Fruit fly (Drosophila melanogaster): ENCODE results near the gene CG7988.

CG7988 gene

DNA sequence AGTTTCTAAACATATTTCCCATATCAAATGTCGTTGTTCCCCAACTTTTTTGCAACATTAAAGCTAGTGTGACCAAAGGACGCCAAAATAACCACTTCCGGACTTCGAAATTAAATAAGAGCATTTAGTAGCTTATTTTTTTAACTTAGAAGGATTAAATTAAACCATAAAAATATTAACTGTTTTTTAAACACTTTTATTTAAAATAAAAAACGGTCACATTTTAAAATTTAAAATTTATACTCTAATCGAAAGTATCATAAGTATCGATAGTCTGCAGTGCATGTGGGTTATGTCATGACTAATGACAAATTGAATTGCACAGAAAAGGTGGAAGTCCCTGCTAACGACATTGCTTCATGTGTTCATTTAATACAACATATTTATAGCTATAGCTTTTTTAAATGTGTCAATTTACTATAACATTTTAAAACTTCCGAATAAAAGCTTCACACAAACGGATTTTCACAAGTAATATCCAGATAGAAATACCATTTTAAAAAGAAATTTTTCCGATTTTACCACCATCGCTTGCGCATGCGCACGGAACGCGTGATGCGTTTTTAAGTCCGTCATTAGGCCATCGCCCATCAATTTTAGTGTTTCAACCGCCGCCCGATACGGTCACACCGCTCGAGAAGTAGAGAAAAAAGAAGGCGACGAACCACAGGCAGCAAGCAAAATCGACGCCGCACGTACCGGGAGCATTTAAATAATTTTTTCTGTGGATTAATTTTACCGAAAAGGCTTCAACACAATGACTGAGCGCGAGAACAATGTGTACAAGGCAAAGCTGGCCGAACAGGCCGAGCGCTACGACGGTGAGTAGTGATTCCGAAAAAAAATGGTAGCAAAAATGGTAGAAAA lies 22.0 kb downstream of the CG7988 start, which contains the start of the genes CG7156 and 14-3-3epsilon (continued):
- TF ChIP-seq lab (GFP tag; optimal IDR thresholded peaks at IDR 0.05) (peak; percentile 42), CG10959 (GFP tag; IDR thresholded peaks at IDR 0.05) (no peak), CG15514 (GFP tag; optimal IDR thresholded peaks at IDR 0.05) (peak; percentile 48), CG9609 (GFP tag; optimal IDR thresholded peaks at IDR 0.05) (no peak), CG6254 (GFP tag; optimal IDR thresholded peaks at IDR 0.05) (no peak), Usf (GFP tag; optimal IDR thresholded peaks at IDR 0.05) (no peak), Taf1 (GFP tag; IDR thresholded peaks at IDR 0.05) (no peak), her (GFP tag; optimal IDR thresholded peaks at IDR 0.05) (no peak), CG1832 (GFP tag; optimal IDR thresholded peaks at IDR 0.05) (no peak), tup (GFP tag; optimal IDR thresholded peaks at IDR 0.05) (no peak), zfh2 (GFP tag; optimal IDR thresholded peaks at IDR 0.05) (peak; percentile 11), CG8765 (GFP tag; IDR thresholded peaks at IDR 0.05) (no peak), h (optimal IDR thresholded peaks at IDR 0.05) (no peak), Antp (GFP tag; optimal IDR thresholded peaks at IDR 0.05) (peak; percentile 2), CG6272 (GFP tag; IDR thresholded peaks at IDR 0.05) (no peak), maf-S (GFP tag; optimal IDR thresholded peaks at IDR 0.05) (no peak), CG7786 (GFP tag; optimal IDR thresholded peaks at IDR 0.05) (no peak), CrebB (tag; optimal IDR thresholded peaks at IDR 0.05) (no peak), CG2199 (GFP tag; IDR thresholded peaks at IDR 0.05) (no peak), wek (GFP tag; optimal IDR thresholded peaks at IDR 0.05) (peak; percentile 38), HLHmδ (GFP tag; optimal IDR thresholded peaks at IDR 0.05) (peak; percentile 44), Rfx (GFP tag; IDR thresholded peaks at IDR 0.05) (peak; percentile 38), CG1603 (tag; optimal IDR thresholded peaks at IDR 0.05) (peak; percentile 18), CG12391 (tag; optimal IDR thresholded peaks at IDR 0.05) (peak; percentile 77), Neu2 (GFP tag; optimal IDR thresholded peaks at IDR 0.05; ENCODE audit: borderline replicate concordance) (no peak), CG3407 (GFP tag; optimal IDR thresholded peaks at IDR 0.05) (no peak), CG14014 (GFP tag; IDR thresholded peaks at IDR 0.05) (no peak), CG12071 (GFP tag; optimal IDR thresholded peaks at IDR 0.05) (peak; percentile 30), CG34422 (GFP tag; IDR thresholded peaks at IDR 0.05) (peak; percentile 69; the same call in 2 of the 3 replicates), Drgx (GFP tag; IDR thresholded peaks at IDR 0.05) (0 out of 2 replicates have a peak, but pooled peaks have one; percentile 21), Hr51 (GFP tag; optimal IDR thresholded peaks at IDR 0.05) (no peak), pho (GFP tag; optimal IDR thresholded peaks at IDR 0.05) (peak; percentile 13), CG3838 (GFP tag; optimal IDR thresholded peaks at IDR 0.05) (peak; percentile 14), Hr39 (optimal IDR thresholded peaks at IDR 0.05) (no peak), HLH54F (GFP tag; optimal IDR thresholded peaks at IDR 0.05) (no peak), abd-A (tag; optimal IDR thresholded peaks at IDR 0.05) (no peak), grn (GFP tag; optimal IDR thresholded peaks at IDR 0.05) (no peak), ken (GFP tag; IDR thresholded peaks at IDR 0.05) (no peak), crol (GFP tag; IDR thresholded peaks at IDR 0.05) (no peak), ftz-f1 (GFP tag; optimal IDR thresholded peaks at IDR 0.05) (no peak), tll (GFP tag; optimal IDR thresholded peaks at IDR 0.05) (peak; percentile 1 to 80), CG13287 (GFP tag; IDR thresholded peaks at IDR 0.05; ENCODE audit: partially characterized antibody) (peak; percentile 59), CG10321 (GFP tag; IDR thresholded peaks at IDR 0.05) (no peak), CG8359 (GFP tag; optimal IDR thresholded peaks at IDR 0.05; ENCODE audit: borderline replicate concordance) (no peak), Hr78 (GFP tag; optimal IDR thresholded peaks at IDR 0.05) (no peak), dmrt99B (tag; optimal IDR thresholded peaks at IDR 0.05) (no peak), stc (GFP tag; IDR thresholded peaks at IDR 0.05) (no peak), CG4854 (GFP tag; optimal IDR thresholded peaks at IDR 0.05) (no peak), Ptx1 (GFP tag; IDR thresholded peaks at IDR 0.05) (peak; percentile 52)

All from whole organism, embryonic.